Fruit fly (Drosophila melanogaster): ENCODE results near the gene Spase22-23.

Gene Spase22-23

DNA sequence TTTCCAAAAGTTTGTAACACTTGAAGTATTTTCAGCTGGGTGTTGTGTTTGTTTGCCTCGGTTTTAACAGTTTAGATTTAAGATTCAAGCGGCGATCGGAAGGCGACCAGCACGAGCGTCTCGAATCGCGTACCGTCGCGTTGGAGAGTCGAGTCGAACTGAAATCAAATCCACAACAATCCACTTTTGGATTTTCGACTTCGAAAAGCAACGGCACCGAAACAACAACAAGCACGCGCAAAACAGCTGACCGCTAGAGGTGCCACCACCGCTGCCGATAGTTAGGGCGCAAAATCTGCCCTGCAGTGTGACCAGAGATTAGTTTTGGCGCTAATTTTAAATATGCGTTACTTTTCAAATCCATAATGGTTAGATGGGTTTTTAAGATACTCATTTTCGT is 41.2 kb upstream of the Spase22-23 start, which contains the start of gene jar (continued):
- TF ChIP-seq vvl (GFP tag; IDR thresholded peaks at IDR 0.05) (peak; percentile 82), en (GFP tag; optimal IDR thresholded peaks at IDR 0.05) (no peak), CG18764 (GFP tag; optimal IDR thresholded peaks at IDR 0.05) (peak; percentile 70), CG16779 (GFP tag; IDR thresholded peaks at IDR 0.05) (no peak), abd-A (tag; optimal IDR thresholded peaks at IDR 0.05) (peak; percentile 22), CG6689 (GFP tag; IDR thresholded peaks at IDR 0.05) (no peak), tx (GFP tag; optimal IDR thresholded peaks at IDR 0.05) (no peak), CG18599 (GFP tag; optimal IDR thresholded peaks at IDR 0.05) (peak; percentile 1), trh (GFP tag; optimal IDR thresholded peaks at IDR 0.05) (no peak), sc (optimal IDR thresholded peaks at IDR 0.05) (no peak), sc (GFP tag; optimal IDR thresholded peaks at IDR 0.05) (no peak), CG18011 (GFP tag; optimal IDR thresholded peaks at IDR 0.05) (no peak), CG14014 (GFP tag; IDR thresholded peaks at IDR 0.05) (peak; percentile 33; the same call in 1 of the 2 replicates), Dip2 (GFP tag; IDR thresholded peaks at IDR 0.05) (no peak), wdn (GFP tag; IDR thresholded peaks at IDR 0.05) (no peak), gcm2 (GFP tag; optimal IDR thresholded peaks at IDR 0.05) (no peak), zf30C (GFP tag; optimal IDR thresholded peaks at IDR 0.05) (peak; percentile 11), Hr39 (optimal IDR thresholded peaks at IDR 0.05) (no peak), toy (GFP tag; IDR thresholded peaks at IDR 0.05) (no peak), dm (GFP tag; optimal IDR thresholded peaks at IDR 0.05) (peak; percentile 36), Optix (GFP tag; IDR thresholded peaks at IDR 0.05) (no peak; the same call in 2 of the 3 replicates), CG10366 (GFP tag; IDR thresholded peaks at IDR 0.05) (peak; percentile 40), Ada2b (GFP tag; IDR thresholded peaks at IDR 0.05) (no peak), chm (GFP tag; IDR thresholded peaks at IDR 0.05) (peak; percentile 89), CG43689 (GFP tag; IDR thresholded peaks at IDR 0.05) (no peak), cad (GFP tag; optimal IDR thresholded peaks at IDR 0.05) (peak; percentile 23), CG6272 (GFP tag; IDR thresholded peaks at IDR 0.05) (0 out of 2 replicates have a peak, but pooled peaks have one; percentile 19), CG11085 (GFP tag; IDR thresholded peaks at IDR 0.05) (no peak), tin (GFP tag; optimal IDR thresholded peaks at IDR 0.05) (no peak), sna (GFP tag; IDR thresholded peaks at IDR 0.05; ENCODE audit: partially characterized antibody) (peak; percentile 87), CG3407 (GFP tag; optimal IDR thresholded peaks at IDR 0.05) (no peak), Bgb (GFP tag; IDR thresholded peaks at IDR 0.05; ENCODE audit: partially characterized antibody) (peak; percentile 97), seq (GFP tag; IDR thresholded peaks at IDR 0.05) (peak; percentile 48; the same call in 1 of the 2 replicates), CG10321 (GFP tag; IDR thresholded peaks at IDR 0.05) (no peak), CG16863 (GFP tag; optimal IDR thresholded peaks at IDR 0.05) (no peak), prd (optimal IDR thresholded peaks at IDR 0.05) (no peak), prd (GFP tag; IDR thresholded peaks at IDR 0.05) (0 out of 3 replicates have a peak, but pooled peaks have one; percentile 16), Hmx (GFP tag; optimal IDR thresholded peaks at IDR 0.05) (no peak), CG2875 (GFP tag; optimal IDR thresholded peaks at IDR 0.05) (no peak), CG12299 (tag; optimal IDR thresholded peaks at IDR 0.05) (no peak), Vsx1 (GFP tag; optimal IDR thresholded peaks at IDR 0.05) (peak; percentile 12), pzg (GFP tag; optimal IDR thresholded peaks at IDR 0.05) (peak; percentile 97), Eip74EF (GFP tag; optimal IDR thresholded peaks at IDR 0.05) (peak in 1 of 2 experiments; percentile 60), CG11696 (GFP tag; IDR thresholded peaks at IDR 0.05) (peak; percentile 21; the same call in 1 of the 2 replicates), CG1602 (GFP tag; optimal IDR thresholded peaks at IDR 0.05) (no peak), Abd-B (GFP tag; optimal IDR thresholded peaks at IDR 0.05) (no peak), Usf (GFP tag; optimal IDR thresholded peaks at IDR 0.05) (no peak), slp2 (GFP tag; optimal IDR thresholded peaks at IDR 0.05) (no peak), ap (GFP tag; IDR thresholded peaks at IDR 0.05) (no peak), gce (GFP tag; IDR thresholded peaks at IDR 0.05) (no peak; the same call in 2 of the 3 replicates), Mad (GFP tag; optimal IDR thresholded peaks at IDR 0.05) (no peak), CG6765 (GFP tag; optimal IDR thresholded peaks at IDR 0.05) (no peak), Mrtf (GFP tag; IDR thresholded peaks at IDR 0.05) (no peak)
